Worm (Caenorhabditis elegans) whole organism, young adult: ENCODE data around the gene scav-1.

Experiments
- B0336.3 ChIP-seq: fragments of 200-800 bp; sonication (Bioruptor generic); IDR thresholded peaks from 2 replicates; pipeline ENCODE4 v1.3.6; 2022; ENCODE audit warnings: missing genetic modification characterization, missing compliant biosample characterization
- lir-1 ChIP-seq: fragments of 200-800 bp; sonication (Bioruptor generic); conservative IDR thresholded peaks from 2 replicates; pipeline ENCODE4 v1.3.6; 2022; ENCODE audit warnings: missing genetic modification reagents, missing genetic modification characterization, missing compliant biosample characterization

ce11 chrX:5373597-5373996 lies 26.8 kb downstream of the scav-1 start:
- TF ChIP-seq lir-1 (GFP tag; lab: Robert Waterston, UW) (no peak), B0336.3 (no peak)
